Worm (Caenorhabditis elegans) whole organism, midembryonic: ENCODE data around the gene W06F12.3.

Source experiments
- klf-2 ChIP-seq: fragments of 200-800 bp; sonication (Bioruptor generic); conservative IDR thresholded peaks from 2 replicates; pipeline ENCODE4 v1.3.6; 2022; ENCODE audit warnings: missing genetic modification reagents, missing genetic modification characterization, missing compliant biosample characterization
- ref-1 ChIP-seq: fragments of 200-800 bp; sonication (Bioruptor generic); conservative IDR thresholded peaks from 2 replicates; pipeline ENCODE4 v1.3.6; 2022; ENCODE audit warnings: missing genetic modification reagents, missing genetic modification characterization, missing compliant biosample characterization

DNA sequence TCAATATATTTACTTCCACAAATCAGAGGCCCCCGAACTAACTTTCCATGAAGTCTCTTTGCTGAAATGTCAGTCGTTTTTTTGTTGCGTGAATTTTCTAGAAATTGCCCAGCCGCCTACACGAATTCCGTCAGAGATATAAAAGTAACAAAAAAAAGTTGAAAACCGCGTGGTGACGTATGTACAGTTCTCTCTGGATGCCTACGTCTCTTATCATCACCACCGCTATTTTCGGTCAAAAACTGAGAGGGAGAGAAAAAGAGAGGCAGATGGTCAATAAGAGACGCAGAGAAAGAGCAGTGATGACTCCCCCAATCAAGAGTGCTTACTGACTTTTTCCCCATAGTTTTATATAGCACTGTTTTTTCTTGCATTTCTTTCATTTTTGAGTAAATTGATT lies 40.8 kb upstream of the W06F12.3 start:
- no peak for TF ChIP-seq klf-2 (GFP tag; lab: Robert Waterston, UW)
- TF ChIP-seq ref-1 (GFP tag; lab: Robert Waterston, UW): no peak
